Worm (Caenorhabditis elegans): Measurements from ENCODE around the gene slcf-1.

- TF ChIP-seq elt-3 (tag; optimal IDR thresholded peaks at IDR 0.05) (no peak), lin-13 (tag; optimal IDR thresholded peaks at IDR 0.05) (no peak), ztf-11 (tag; optimal IDR thresholded peaks at IDR 0.05) (no peak), cnd-1 (tag; optimal IDR thresholded peaks at IDR 0.05) (no peak), unc-62 (GFP tag; optimal IDR thresholded peaks at IDR 0.05) (no peak), blmp-1 (tag; optimal IDR thresholded peaks at IDR 0.05) (no peak), mep-1 (tag; optimal IDR thresholded peaks at IDR 0.05) (no peak)
Observed at ce11 chrX:10491875-10492523, 37.1 kb upstream of the slcf-1 start.
